Fruit fly (Drosophila melanogaster) S2 (cell line): ENCODE results near the gene grp.

Experiments used
- CG8478 ChIP-seq: fragments of >200 bp; optimal IDR thresholded peaks from 2 replicates; lab custom pipeline; 2018
- CTCF ChIP-seq, 2 experiments: fragments of >200 bp; optimal IDR thresholded peaks; 2 replicates each; lab custom pipeline; 2018

Gene grp

DNA sequence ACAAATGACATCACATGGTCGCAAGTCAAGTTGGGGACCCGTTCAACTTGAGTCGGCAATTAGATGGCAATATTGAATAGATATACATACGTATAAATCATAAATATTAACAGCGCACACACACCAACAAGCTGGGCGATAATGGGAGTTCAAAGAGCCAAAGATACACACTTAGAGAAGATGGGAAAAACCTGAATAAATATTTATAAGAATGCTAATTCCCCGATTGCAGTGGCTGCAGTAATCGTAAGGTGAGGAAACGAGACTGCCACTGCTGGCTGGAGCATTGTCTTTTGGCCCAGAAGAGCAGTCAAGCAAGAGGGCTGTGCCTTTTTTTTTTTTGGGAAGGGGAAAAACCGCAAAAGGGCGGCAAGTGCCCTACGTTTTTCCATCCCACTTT, 30.4 kb downstream of the grp start:
- TF ChIP-seq CG8478 (lab: Kevin White, UChicago): no peak
- TF ChIP-seq CTCF (optimal IDR thresholded peaks at IDR 0.05; lab: Kevin White, UChicago): no peak

DNA sequence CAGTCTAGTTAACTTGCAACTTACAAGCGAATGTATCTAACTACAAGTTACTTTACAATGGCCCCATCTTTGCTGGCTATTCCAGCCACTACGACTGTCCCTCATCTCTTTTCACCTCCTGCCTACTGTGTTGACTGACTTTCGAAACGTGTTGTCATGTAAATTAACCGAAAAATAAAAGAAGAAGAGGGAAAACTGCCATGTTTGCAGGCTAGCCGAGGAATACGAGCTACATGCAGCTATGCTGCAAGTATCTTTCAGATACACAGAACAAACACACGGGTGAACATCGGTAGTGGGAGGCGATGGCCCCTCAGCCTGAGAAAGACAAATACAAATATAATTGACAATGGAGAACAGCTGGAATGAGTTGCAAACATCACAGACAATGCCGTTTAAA, 30.8 kb downstream of the grp start:
- TF ChIP-seq CTCF (optimal IDR thresholded peaks at IDR 0.05; lab: Kevin White, UChicago): no peak
- TF ChIP-seq CG8478 (lab: Kevin White, UChicago): no peak

dm6 chr2L:16711891-16712290, 32.0 kb downstream of the grp start:
- TF ChIP-seq CG8478 (lab: Kevin White, UChicago) (no peak), CTCF (optimal IDR thresholded peaks at IDR 0.05; lab: Kevin White, UChicago) (no peak)

DNA sequence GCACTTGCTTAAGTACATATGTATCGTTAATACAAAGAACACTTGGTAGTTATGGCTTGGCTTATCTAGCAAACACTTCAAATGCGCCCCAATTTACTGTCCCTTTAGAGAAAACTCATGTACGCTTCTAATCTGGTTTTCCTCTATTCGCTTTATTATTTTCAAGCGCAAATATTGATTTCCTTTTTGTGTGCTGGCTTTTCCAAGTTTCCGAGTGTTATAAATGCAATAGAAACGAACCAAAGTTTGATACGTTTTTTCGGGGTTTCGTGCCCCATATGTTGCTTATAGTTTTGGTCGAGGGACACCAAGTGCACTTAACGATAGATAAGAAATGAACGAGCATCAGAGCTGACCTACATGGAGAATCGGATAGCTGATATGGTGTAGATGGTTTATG, 34.1 kb downstream of the grp start:
- TF ChIP-seq CG8478 (lab: Kevin White, UChicago) (no peak), CTCF (optimal IDR thresholded peaks at IDR 0.05; lab: Kevin White, UChicago) (no peak)

- TF ChIP-seq CTCF (optimal IDR thresholded peaks at IDR 0.05; lab: Kevin White, UChicago) (no peak), CG8478 (lab: Kevin White, UChicago) (no peak)
These were observed 35.4 kb downstream of the grp start for dm6 chr2L:16715133-16715833.

- TF ChIP-seq CTCF (optimal IDR thresholded peaks at IDR 0.05; lab: Kevin White, UChicago): no peak
- no peak for TF ChIP-seq CG8478 (lab: Kevin White, UChicago)
These were observed 36.2 kb downstream of the grp start, which contains the start of the genes Cyt-c-d and CG31808 for dm6 chr2L:16715841-16716701. Gene Cyt-c-d (plus strand): TSS chr2L:16715891. Gene CG31808 (minus strand): TSS chr2L:16716195.

DNA sequence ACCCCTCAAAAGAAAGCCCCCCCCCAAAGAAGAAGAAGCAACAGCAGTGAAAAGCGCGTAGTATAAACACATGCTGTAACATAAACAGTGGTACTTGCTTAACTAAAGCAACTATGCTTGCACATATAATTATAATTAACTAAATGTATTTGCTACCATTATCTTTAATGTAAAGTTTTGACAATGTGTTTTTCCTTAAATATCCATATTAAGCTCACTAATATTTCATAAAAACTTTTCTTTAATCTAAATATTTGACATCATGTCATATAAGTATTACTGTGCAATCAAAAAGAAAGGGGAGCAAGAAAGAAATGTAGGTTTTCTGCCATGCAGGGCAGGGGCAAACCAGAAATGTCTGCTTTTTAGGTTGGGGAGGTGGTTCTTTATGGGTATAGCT, 36.9 kb downstream of the grp start:
- TF ChIP-seq CG8478 (lab: Kevin White, UChicago) (no peak), CTCF (optimal IDR thresholded peaks at IDR 0.05; lab: Kevin White, UChicago) (no peak)

- TF ChIP-seq CTCF (optimal IDR thresholded peaks at IDR 0.05; lab: Kevin White, UChicago) (no peak), CG8478 (lab: Kevin White, UChicago) (no peak)
These were observed 38.8 kb downstream of the grp start for dm6 chr2L:16718446-16719173.

- TF ChIP-seq CTCF (optimal IDR thresholded peaks at IDR 0.05; lab: Kevin White, UChicago) (no peak), CG8478 (lab: Kevin White, UChicago) (no peak)
These were observed 40.0 kb downstream of the grp start, which contains the start of gene Cyt-c-p for dm6 chr2L:16719643-16720515. Gene Cyt-c-p (plus strand): TSS chr2L:16719932.

- no peak for TF ChIP-seq CG8478 (lab: Kevin White, UChicago)
- TF ChIP-seq CTCF (optimal IDR thresholded peaks at IDR 0.05; lab: Kevin White, UChicago): no peak
These were observed 41.1 kb downstream of the grp start for dm6 chr2L:16720707-16721700.

- TF ChIP-seq CTCF (optimal IDR thresholded peaks at IDR 0.05; lab: Kevin White, UChicago): no peak
- TF ChIP-seq CG8478 (lab: Kevin White, UChicago): no peak
These were observed 42.7 kb downstream of the grp start for dm6 chr2L:16722596-16722995.

DNA sequence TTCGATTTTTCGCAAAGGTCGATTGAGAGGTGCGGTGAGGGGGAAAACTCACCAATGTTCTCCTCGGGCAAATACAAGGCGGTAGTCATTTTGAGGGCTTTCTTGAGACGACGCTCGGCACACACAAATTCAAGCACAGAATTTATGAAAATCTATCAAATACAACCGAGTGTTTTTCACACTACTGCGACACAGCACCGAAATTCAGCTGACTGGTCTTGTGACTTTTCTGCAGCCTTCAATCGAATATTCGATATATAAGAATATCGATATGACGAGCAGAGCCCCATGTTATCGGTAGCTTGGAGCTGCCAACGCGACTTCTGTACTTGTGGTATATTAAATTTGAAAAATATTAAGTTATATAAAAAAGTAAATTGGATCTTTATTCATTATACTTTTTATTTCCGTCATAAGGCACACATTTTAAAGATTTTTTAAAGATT, 47.7 kb downstream of the grp start, which contains the start of gene VhaSFD:
VhaSFD (minus strand) TSS at position 249 of the 446 bp plus-strand sequence.
- TF ChIP-seq CG8478 (lab: Kevin White, UChicago) (no peak), CTCF (optimal IDR thresholded peaks at IDR 0.05; lab: Kevin White, UChicago) (no peak)
